Worm (Caenorhabditis elegans): ENCODE measurements around the gene exp-2.

The exp-2 gene

ce11 chrV:6138167-6138566 is 7.0 kb downstream of the exp-2 start:
- TF ChIP-seq hlh-6 (tag; optimal IDR thresholded peaks at IDR 0.05) (no peak), npax-4 (tag; optimal IDR thresholded peaks at IDR 0.05) (no peak), ceh-31 (tag; optimal IDR thresholded peaks at IDR 0.05) (no peak), lin-11 (tag; optimal IDR thresholded peaks at IDR 0.05) (no peak), ztf-16 (tag; optimal IDR thresholded peaks at IDR 0.05) (no peak), C08G9.2 (tag; optimal IDR thresholded peaks at IDR 0.05) (no peak)

Data from whole organism, late embryonic.